Worm (Caenorhabditis elegans) whole organism, midembryonic: Measurements from ENCODE around the gene D1005.5.

ENCODE experiments used
- cog-1 ChIP-seq: sonication (generic microtip); optimal IDR thresholded peaks from 2 replicates; lab custom pipeline; 2016; ENCODE audit warnings: missing genetic modification characterization, missing compliant biosample characterization
- flt-1 ChIP-seq: fragments of 200-800 bp; sonication (Bioruptor generic); IDR thresholded peaks from 2 replicates; pipeline ENCODE4 v1.3.6; 2022; ENCODE audit warnings: missing genetic modification characterization, missing compliant biosample characterization
- klf-2 ChIP-seq: fragments of 200-800 bp; sonication (Bioruptor generic); conservative IDR thresholded peaks from 2 replicates; pipeline ENCODE4 v1.3.6; 2022; ENCODE audit warnings: missing genetic modification reagents, missing genetic modification characterization, missing compliant biosample characterization
- ref-1 ChIP-seq: fragments of 200-800 bp; sonication (Bioruptor generic); conservative IDR thresholded peaks from 2 replicates; pipeline ENCODE4 v1.3.6; 2022; ENCODE audit warnings: missing genetic modification reagents, missing genetic modification characterization, missing compliant biosample characterization
- tab-1 ChIP-seq: fragments of 200-800 bp; sonication (Bioruptor generic); IDR thresholded peaks from 2 replicates; pipeline ENCODE4 v1.3.6; 2022; ENCODE audit warnings: missing genetic modification characterization, missing compliant biosample characterization
- ztf-29 ChIP-seq: fragments of 200-800 bp; sonication (Bioruptor generic); IDR thresholded peaks from 2 replicates; pipeline ENCODE4 v1.3.6; 2022; ENCODE audit warnings: missing genetic modification reagents, missing genetic modification characterization, missing compliant biosample characterization

DNA sequence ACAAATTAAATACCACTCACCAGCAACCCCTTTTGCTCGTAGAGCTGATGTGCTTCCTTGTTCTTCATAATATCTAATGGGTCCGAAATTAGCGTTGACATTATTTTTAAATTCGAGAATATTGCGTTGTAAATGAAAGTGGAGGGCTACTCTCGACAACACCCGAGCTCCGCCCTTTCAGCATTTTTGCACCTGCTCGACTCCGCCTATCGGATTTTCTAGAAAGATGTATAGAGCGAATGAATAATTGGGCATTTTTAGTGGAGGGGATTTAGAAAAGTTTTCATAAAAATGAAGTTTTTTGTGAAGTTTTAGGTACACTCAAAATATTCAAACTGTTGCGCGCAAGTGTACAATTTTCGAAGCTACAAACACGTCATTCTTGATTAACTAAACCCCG lies 21.5 kb upstream of the D1005.5 start, which contains the start of gene F09E10.5:
- no peak for TF ChIP-seq tab-1 (GFP tag; lab: Robert Waterston, UW)
- TF ChIP-seq ztf-29 (GFP tag; lab: Robert Waterston, UW): no peak
- no peak for TF ChIP-seq cog-1
- TF ChIP-seq flt-1 (GFP tag; lab: Robert Waterston, UW): no peak
- TF ChIP-seq klf-2 (GFP tag; lab: Robert Waterston, UW): no peak
- TF ChIP-seq ref-1 (GFP tag; lab: Robert Waterston, UW): no peak
